Worm (Caenorhabditis elegans) whole organism, L4/young adult: Measurements from ENCODE around the gene fbxa-44.

Source experiments
- W03F9.2 ChIP-seq: fragments of 150-350 bp; optimal IDR thresholded peaks from 2 replicates; lab custom pipeline; 2014; ENCODE audit warnings: missing biosample characterization, missing genetic modification characterization
- dao-5 ChIP-seq: sonication (generic microtip); optimal IDR thresholded peaks from 2 replicates; lab custom pipeline; 2016; ENCODE audit warnings: missing genotype, missing genetic modification characterization, moderate library complexity, missing compliant biosample characterization
- him-1 ChIP-seq: sonication (generic microtip); optimal IDR thresholded peaks from 2 replicates; lab custom pipeline; 2016; ENCODE audit warnings: missing genotype, missing genetic modification reagents, missing genetic modification characterization, missing compliant biosample characterization

The fbxa-44 gene

ce11 chrV:16888788-16889325 is at the start of gene fbxa-44, which contains the start of gene ifas-2:
Gene fbxa-44, plus strand, starts transcription at chrV:16889275.
Gene ifas-2, minus strand, starts transcription at chrV:16888888.
- TF ChIP-seq him-1 (no peak), W03F9.2 (tag; lab: Kevin White, UChicago) (no peak), dao-5 (no peak)

- TF ChIP-seq W03F9.2 (tag; lab: Kevin White, UChicago) = no peak
- no peak for TF ChIP-seq dao-5
- TF ChIP-seq him-1 = no peak
Measured at ce11 chrV:16840283-16840682, 48.8 kb upstream of the fbxa-44 start.

- TF ChIP-seq W03F9.2 (tag; lab: Kevin White, UChicago) (no peak), him-1 (no peak), dao-5 (no peak)
Measured at ce11 chrV:16840961-16841360, 48.1 kb upstream of the fbxa-44 start, which contains the start of gene clec-40. Gene clec-40, minus strand, starts transcription at chrV:16841061.

ce11 chrV:16842941-16843340 is 46.1 kb upstream of the fbxa-44 start, which contains the start of gene clec-25:
Gene clec-25, plus strand, starts transcription at chrV:16843241.
- no peak for TF ChIP-seq him-1
- TF ChIP-seq W03F9.2 (tag; lab: Kevin White, UChicago) = no peak
- TF ChIP-seq dao-5 = no peak

ce11 chrV:16848498-16848897 is 40.6 kb upstream of the fbxa-44 start, which contains the start of the genes clec-36 and clec-26:
Gene clec-36, minus strand, starts transcription at chrV:16848598.
Gene clec-26, plus strand, starts transcription at chrV:16848611.
- TF ChIP-seq him-1 (no peak), W03F9.2 (tag; lab: Kevin White, UChicago) (no peak), dao-5 (no peak)

- no peak for TF ChIP-seq him-1
- no peak for TF ChIP-seq W03F9.2 (tag; lab: Kevin White, UChicago)
- TF ChIP-seq dao-5 = no peak
Measured at ce11 chrV:16852002-16852401, 37.1 kb upstream of the fbxa-44 start, which contains the start of gene clec-37. Gene clec-37, minus strand, starts transcription at chrV:16852102.

ce11 chrV:16853956-16854683 is 35.0 kb upstream of the fbxa-44 start, which contains the start of the genes clec-35 and clec-27:
Gene clec-35, minus strand, starts transcription at chrV:16854056.
Gene clec-27, plus strand, starts transcription at chrV:16854633.
- TF ChIP-seq him-1 = no peak
- no peak for TF ChIP-seq dao-5
- no peak for TF ChIP-seq W03F9.2 (tag; lab: Kevin White, UChicago)

ce11 chrV:16857977-16858479 is 31.0 kb upstream of the fbxa-44 start, which contains the start of the genes clec-31 and clec-22:
Gene clec-31, minus strand, starts transcription at chrV:16858077.
Gene clec-22, plus strand, starts transcription at chrV:16858429.
- TF ChIP-seq dao-5 (no peak), W03F9.2 (tag; lab: Kevin White, UChicago) (no peak), him-1 (no peak)

ce11 chrV:16861719-16862118 is 27.4 kb upstream of the fbxa-44 start, which contains the start of the genes clec-32 and clec-24:
Gene clec-32, minus strand, starts transcription at chrV:16861819.
Gene clec-24, plus strand, starts transcription at chrV:16862012.
- TF ChIP-seq him-1 (no peak), W03F9.2 (tag; lab: Kevin White, UChicago) (no peak), dao-5 (no peak)

ce11 chrV:16865404-16865803 is 23.7 kb upstream of the fbxa-44 start, which contains the start of gene clec-28:
Gene clec-28, plus strand, starts transcription at chrV:16865704.
- TF ChIP-seq W03F9.2 (tag; lab: Kevin White, UChicago) = no peak
- TF ChIP-seq dao-5 = no peak
- TF ChIP-seq him-1 = no peak

ce11 chrV:16869740-16870139 is 19.3 kb upstream of the fbxa-44 start, which contains the start of gene clec-33:
Gene clec-33, minus strand, starts transcription at chrV:16869840.
- TF ChIP-seq W03F9.2 (tag; lab: Kevin White, UChicago) = no peak
- no peak for TF ChIP-seq dao-5
- TF ChIP-seq him-1 = no peak

- no peak for TF ChIP-seq him-1
- TF ChIP-seq W03F9.2 (tag; lab: Kevin White, UChicago) = no peak
- no peak for TF ChIP-seq dao-5
Measured at ce11 chrV:16871387-16871786, 17.7 kb upstream of the fbxa-44 start, which contains the start of gene thn-4. Gene thn-4, minus strand, starts transcription at chrV:16871487.

ce11 chrV:16873642-16874041 is 15.4 kb upstream of the fbxa-44 start, which contains the start of gene srw-23:
Gene srw-23, plus strand, starts transcription at chrV:16873942.
- TF ChIP-seq him-1 = no peak
- no peak for TF ChIP-seq dao-5
- no peak for TF ChIP-seq W03F9.2 (tag; lab: Kevin White, UChicago)

ce11 chrV:16874966-16875365 is 14.1 kb upstream of the fbxa-44 start, which contains the start of gene F49A5.10:
Gene F49A5.10, plus strand, starts transcription at chrV:16875266.
- no peak for TF ChIP-seq him-1
- no peak for TF ChIP-seq dao-5
- no peak for TF ChIP-seq W03F9.2 (tag; lab: Kevin White, UChicago)
